Worm (Caenorhabditis elegans) whole organism, early embryonic: ENCODE results near the gene jtr-1.

Source experiments
- B0310.2 ChIP-seq: sonication (generic microtip); optimal IDR thresholded peaks from 2 replicates; lab custom pipeline; 2016; ENCODE audit warnings: mild to moderate bottlenecking, missing genetic modification characterization, missing compliant biosample characterization
- aly-1 ChIP-seq: sonication (generic microtip); optimal IDR thresholded peaks from 2 replicates; lab custom pipeline; 2016; ENCODE audit warnings: missing genetic modification characterization, missing compliant biosample characterization
- ama-1 ChIP-seq: fragments of 150-350 bp; optimal IDR thresholded peaks from 2 replicates; lab custom pipeline; 2014
- ceh-13 ChIP-seq: fragments of 200-800 bp; sonication (Bioruptor generic); optimal IDR thresholded peaks from 2 replicates; lab custom pipeline; 2018; ENCODE audit warnings: mild to moderate bottlenecking, missing genetic modification characterization, missing compliant biosample characterization
- ceh-36 ChIP-seq: sonication (generic microtip); optimal IDR thresholded peaks from 2 replicates; lab custom pipeline; 2016; ENCODE audit warnings: missing genetic modification characterization, inconsistent platforms, missing compliant biosample characterization
- flt-1 ChIP-seq: fragments of 200-800 bp; sonication (Bioruptor generic); IDR thresholded peaks from 2 replicates; pipeline ENCODE4 v1.3.6; 2022; ENCODE audit warnings: missing genetic modification characterization, missing compliant biosample characterization
- hmbx-1 ChIP-seq: sonication (generic microtip); optimal IDR thresholded peaks from 2 replicates; lab custom pipeline; 2016; ENCODE audit warnings: mild to moderate bottlenecking, missing genetic modification characterization, missing compliant biosample characterization
- hmg-4 ChIP-seq: fragments of 200-800 bp; sonication (Bioruptor generic); optimal IDR thresholded peaks from 2 replicates; lab custom pipeline; 2018; ENCODE audit warnings: mild to moderate bottlenecking, missing genetic modification characterization, missing compliant biosample characterization
- hnd-1 ChIP-seq: sonication (generic microtip); optimal IDR thresholded peaks from 2 replicates; lab custom pipeline; 2016; ENCODE audit warnings: missing genetic modification characterization, missing compliant biosample characterization
- sea-1 ChIP-seq: fragments of 200-800 bp; sonication (Bioruptor generic); conservative IDR thresholded peaks from 2 replicates; pipeline ENCODE4 v1.3.6; 2022; ENCODE audit warnings: missing genetic modification characterization, missing compliant biosample characterization
- tbx-11 ChIP-seq: fragments of 200-800 bp; sonication (Bioruptor generic); IDR thresholded peaks from 2 replicates; pipeline ENCODE4 v1.3.6; 2022; ENCODE audit warnings: missing genetic modification characterization, missing compliant biosample characterization
- tbx-37 ChIP-seq: fragments of 200-800 bp; sonication (Bioruptor generic); conservative IDR thresholded peaks from 2 replicates; pipeline ENCODE4 v1.3.6; 2022; ENCODE audit warnings: missing genetic modification reagents, missing genetic modification characterization, missing compliant biosample characterization
- tra-4 ChIP-seq: sonication (generic microtip); optimal IDR thresholded peaks from 2 replicates; lab custom pipeline; 2017; ENCODE audit warnings: missing genetic modification characterization, missing compliant biosample characterization

ce11 chrIV:1400016-1400415, 20.7 kb upstream of the jtr-1 start:
- TF ChIP-seq ama-1: no peak
- TF ChIP-seq hmg-4: no peak
- TF ChIP-seq hmbx-1 (tag; lab: Kevin White, UChicago): no peak
- TF ChIP-seq ceh-13: no peak
- TF ChIP-seq tbx-37 (GFP tag; lab: Robert Waterston, UW): no peak
- TF ChIP-seq tbx-11 (GFP tag; lab: Robert Waterston, UW): no peak
- TF ChIP-seq aly-1 (tag; lab: Kevin White, UChicago): no peak
- no peak for TF ChIP-seq B0310.2 (tag; lab: Kevin White, UChicago)
- no peak for TF ChIP-seq flt-1 (GFP tag; lab: Robert Waterston, UW)
- TF ChIP-seq ceh-36: no peak
- no peak for TF ChIP-seq sea-1 (GFP tag; lab: Robert Waterston, UW)
- no peak for TF ChIP-seq tra-4 (tag; lab: Kevin White, UChicago)
- no peak for TF ChIP-seq hnd-1 (tag; lab: Kevin White, UChicago)
